Fruit fly (Drosophila melanogaster) whole organism: ENCODE measurements around the gene r.

ENCODE experiments used
- CG8478 ChIP-seq: fragments of >200 bp; optimal IDR thresholded peaks from 2 replicates; lab custom pipeline; 2018; ENCODE audit warnings: inconsistent platforms
- Dll ChIP-seq: fragments of >200 bp; optimal IDR thresholded peaks from 2 replicates; lab custom pipeline; 2017
- EcR ChIP-seq, 2 experiments: fragments of >200 bp; optimal IDR thresholded peaks; 2 replicates each; lab custom pipeline; 2017; ENCODE audit warnings: missing biosample characterization in 2 of 2, missing genetic modification characterization in 2 of 2, missing genetic modification reagents in 2 of 2
- pan ChIP-seq: fragments of >200 bp; optimal IDR thresholded peaks from 2 replicates; lab custom pipeline; 2017
- psq ChIP-seq: fragments of >200 bp; optimal IDR thresholded peaks from 2 replicates; lab custom pipeline; 2017
- usp ChIP-seq: fragments of >200 bp; optimal IDR thresholded peaks from 2 replicates; lab custom pipeline; 2017; ENCODE audit warnings: missing biosample characterization, missing genetic modification characterization, mixed read lengths

DNA sequence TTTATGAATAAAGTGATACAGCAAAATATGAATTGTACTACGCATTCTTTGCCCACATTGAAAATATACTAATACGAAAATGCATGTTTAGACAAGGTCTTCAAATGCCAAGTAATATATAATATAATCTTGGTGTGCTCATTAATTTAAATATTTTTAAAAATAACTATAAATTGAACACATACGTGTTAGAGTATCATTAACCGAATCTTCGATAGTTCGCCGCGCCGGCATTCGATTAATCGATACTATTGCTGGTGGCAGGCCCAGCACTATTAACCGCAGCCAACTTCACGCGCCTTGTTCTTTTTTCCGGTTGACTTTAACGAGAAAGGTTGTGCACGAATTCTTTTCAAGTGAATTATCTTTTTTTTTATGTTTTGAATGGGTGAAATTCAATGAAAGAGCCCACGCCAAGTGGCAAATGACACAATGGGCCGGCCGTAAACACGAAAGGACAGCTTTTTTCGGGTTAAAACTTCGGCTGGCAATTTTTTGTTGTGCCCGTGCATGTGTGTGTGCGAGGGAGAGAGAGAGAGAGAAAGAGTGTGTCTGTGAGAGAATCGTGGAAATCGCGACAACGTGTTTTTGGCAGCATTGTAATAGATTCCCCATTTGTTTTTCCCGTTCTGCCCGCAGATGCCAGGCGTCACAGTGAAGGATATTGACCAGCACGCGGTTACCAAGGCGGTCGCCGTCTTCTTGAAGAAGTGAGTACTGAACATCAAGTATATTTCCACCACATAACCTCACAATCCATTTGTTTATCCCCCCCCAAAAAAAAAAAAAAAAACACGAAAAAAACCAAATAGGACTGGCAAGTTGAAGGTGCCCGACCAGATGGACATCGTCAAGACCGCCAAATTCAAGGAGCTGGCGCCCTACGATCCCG lies 17.3 kb upstream of the r start, which contains the start of gene RpS19a:
- TF ChIP-seq Dll (no peak), psq (lab: Kevin White, UChicago) (no peak), EcR (GFP tag; optimal IDR thresholded peaks at IDR 0.05; lab: Kevin White, UChicago) (no peak), usp (no peak), CG8478 (lab: Kevin White, UChicago) (no peak), pan (lab: Kevin White, UChicago) (no peak)
